Worm (Caenorhabditis elegans) whole organism, L4 larva: Measurements from ENCODE around the gene R03H10.5.

Experiments
- F10B5.3 ChIP-seq: sonication (generic microtip); optimal IDR thresholded peaks from 2 replicates; lab custom pipeline; 2016; ENCODE audit warnings: mild to moderate bottlenecking, missing genetic modification characterization, missing compliant biosample characterization
- F44E2.7 ChIP-seq: fragments of 200-800 bp; sonication (Bioruptor generic); IDR thresholded peaks from 2 replicates; pipeline ENCODE4 v2.1.2; 2022; ENCODE audit warnings: missing genetic modification characterization, missing compliant biosample characterization
- Y105C5A.15 ChIP-seq: fragments of 200-800 bp; sonication (Bioruptor generic); IDR thresholded peaks from 2 replicates; pipeline ENCODE4 v1.3.6; 2022; ENCODE audit warnings: missing genetic modification characterization, missing compliant biosample characterization
- aly-2 ChIP-seq: sonication (generic microtip); optimal IDR thresholded peaks from 2 replicates; lab custom pipeline; 2018; ENCODE audit warnings: missing biosample characterization, missing genetic modification characterization
- attf-4 ChIP-seq: sonication (generic microtip); optimal IDR thresholded peaks from 3 replicates; lab custom pipeline; 2017; ENCODE audit warnings: missing biosample characterization, missing genetic modification characterization
- ceh-62 ChIP-seq: sonication (generic microtip); optimal IDR thresholded peaks from 2 replicates; lab custom pipeline; 2017; ENCODE audit warnings: missing biosample characterization, missing genetic modification characterization
- daf-16 ChIP-seq, 3 experiments: sonication (generic microtip); optimal IDR thresholded peaks; 2 replicates each; lab custom pipeline; 2016 to 2017; ENCODE audit warnings: missing genetic modification characterization in 3 of 3, missing genetic modification reagents in 3 of 3, mild to moderate bottlenecking in 2 of 3, missing compliant biosample characterization in 2 of 3, missing biosample characterization in 1 of 3, moderate library complexity in 1 of 3
- daf-8 ChIP-seq: fragments of 200-800 bp; sonication (Bioruptor generic); IDR thresholded peaks from 2 replicates; pipeline ENCODE4 v1.3.6; 2022; ENCODE audit warnings: missing genetic modification characterization, missing compliant biosample characterization
- dmd-6 ChIP-seq: fragments of 200-800 bp; sonication (Bioruptor generic); IDR thresholded peaks from 2 replicates; pipeline ENCODE4 v1.3.6; 2022; ENCODE audit warnings: missing genetic modification reagents, missing genetic modification characterization, missing compliant biosample characterization
- dve-1 ChIP-seq: sonication (generic microtip); optimal IDR thresholded peaks from 2 replicates; lab custom pipeline; 2017; ENCODE audit warnings: antibody characterized with exemption, mild to moderate bottlenecking, missing genetic modification characterization, missing compliant biosample characterization; ENCODE audit not compliant: insufficient read depth
- hlh-11 ChIP-seq: fragments of 200-800 bp; sonication (Bioruptor generic); optimal IDR thresholded peaks from 2 replicates; lab custom pipeline; 2018; ENCODE audit warnings: mild to moderate bottlenecking, missing genetic modification characterization, missing compliant biosample characterization
- hmg-1.1 ChIP-seq: fragments of 200-800 bp; sonication (Bioruptor generic); IDR thresholded peaks from 2 replicates; pipeline ENCODE4 v1.3.6; 2022; ENCODE audit warnings: missing genetic modification reagents, missing genetic modification characterization, missing compliant biosample characterization
- lin-1 ChIP-seq: fragments of 200-800 bp; sonication (Bioruptor generic); IDR thresholded peaks from 2 replicates; pipeline ENCODE4 v1.3.6; 2022; ENCODE audit warnings: missing genetic modification reagents, missing genetic modification characterization, missing compliant biosample characterization
- lir-3 ChIP-seq: sonication (generic microtip); optimal IDR thresholded peaks from 2 replicates; lab custom pipeline; 2016; ENCODE audit warnings: mild to moderate bottlenecking, missing genetic modification characterization, missing compliant biosample characterization
- mdl-1 ChIP-seq, 2 experiments: fragments of 150-350 bp in 1 of 2; sonication (generic microtip) in 1 of 2; optimal IDR thresholded peaks; 2 replicates each; lab custom pipeline; 2014 to 2017; ENCODE audit warnings: missing biosample characterization in 2 of 2, missing genetic modification characterization in 2 of 2
- mes-2 ChIP-seq: sonication (generic microtip); optimal IDR thresholded peaks from 2 replicates; lab custom pipeline; 2016; ENCODE audit warnings: missing genotype, mild to moderate bottlenecking, missing genetic modification characterization, missing compliant biosample characterization; ENCODE audit not compliant: poor library complexity, severe bottlenecking
- nhr-111 ChIP-seq: fragments of 200-800 bp; sonication (Bioruptor generic); optimal IDR thresholded peaks from 2 replicates; lab custom pipeline; 2018; ENCODE audit warnings: mild to moderate bottlenecking, missing genetic modification characterization, missing compliant biosample characterization
- nhr-25 ChIP-seq: sonication (generic microtip); optimal IDR thresholded peaks from 2 replicates; lab custom pipeline; 2017; ENCODE audit warnings: missing genetic modification characterization, mild to moderate bottlenecking, missing compliant biosample characterization, antibody characterized with exemption, moderate library complexity, borderline replicate concordance; ENCODE audit not compliant: insufficient read depth
- nhr-28 ChIP-seq: fragments of 150-350 bp; optimal IDR thresholded peaks from 2 replicates; lab custom pipeline; 2014; ENCODE audit warnings: missing biosample characterization, missing genetic modification characterization
- nhr-48 ChIP-seq: sonication (generic microtip); optimal IDR thresholded peaks from 2 replicates; lab custom pipeline; 2016; ENCODE audit warnings: mild to moderate bottlenecking, missing genetic modification characterization, missing compliant biosample characterization
- nhr-77 ChIP-seq: fragments of 150-350 bp; optimal IDR thresholded peaks from 2 replicates; lab custom pipeline; 2014; ENCODE audit warnings: missing biosample characterization, missing genetic modification characterization
- pqm-1 ChIP-seq: sonication (generic microtip); optimal IDR thresholded peaks from 2 replicates; lab custom pipeline; 2017; ENCODE audit warnings: missing biosample characterization, missing genetic modification characterization
- saeg-2 ChIP-seq: fragments of 200-800 bp; sonication (Bioruptor generic); IDR thresholded peaks from 2 replicates; pipeline ENCODE4 v1.3.6; 2022; ENCODE audit warnings: missing genetic modification reagents, missing genetic modification characterization, missing compliant biosample characterization
- set-16 ChIP-seq: fragments of 200-800 bp; sonication (Bioruptor generic); IDR thresholded peaks from 2 replicates; pipeline ENCODE4 v1.3.6; 2022; ENCODE audit warnings: missing genetic modification reagents, missing genetic modification characterization, missing compliant biosample characterization
- skn-1 ChIP-seq: fragments of 150-350 bp; optimal IDR thresholded peaks from 2 replicates; lab custom pipeline; 2014; ENCODE audit warnings: missing biosample characterization, missing genetic modification characterization
- snpc-1.2 ChIP-seq: fragments of 200-800 bp; sonication (Bioruptor generic); IDR thresholded peaks from 2 replicates; pipeline ENCODE4 v1.3.6; 2022; ENCODE audit warnings: missing genetic modification reagents, missing genetic modification characterization, missing compliant biosample characterization
- spr-3 ChIP-seq: fragments of 200-800 bp; sonication (Bioruptor generic); optimal IDR thresholded peaks from 2 replicates; lab custom pipeline; 2018; ENCODE audit warnings: mild to moderate bottlenecking, missing genetic modification characterization, missing compliant biosample characterization
- tra-1 ChIP-seq: fragments of 200-800 bp; sonication (Bioruptor generic); IDR thresholded peaks from 2 replicates; pipeline ENCODE4 v1.3.6; 2022; ENCODE audit warnings: missing genetic modification reagents, missing genetic modification characterization, missing compliant biosample characterization
- unc-62 ChIP-seq, 3 experiments: fragments of 150-350 bp in 1 of 3; sonication (generic microtip); optimal IDR thresholded peaks in 2 of 3; peaks in 1 of 3; 1 replicate in 1 of 3; 2 replicates in 2 of 3; lab custom pipeline; 2014 to 2017; ENCODE audit warnings: missing biosample characterization in 3 of 3, missing genetic modification characterization in 3 of 3, missing genetic modification reagents in 3 of 3, missing genotype in 1 of 3
- zag-1 ChIP-seq: fragments of 150-350 bp; optimal IDR thresholded peaks from 2 replicates; lab custom pipeline; 2014; ENCODE audit warnings: missing biosample characterization, missing genetic modification characterization
- zfp-2 ChIP-seq: sonication (generic microtip); optimal IDR thresholded peaks from 2 replicates; lab custom pipeline; 2016; ENCODE audit warnings: mild to moderate bottlenecking, missing genetic modification characterization, missing compliant biosample characterization
- zfp-3 ChIP-seq: fragments of 200-800 bp; sonication (Bioruptor generic); conservative IDR thresholded peaks from 2 replicates; pipeline ENCODE4 v1.3.6; 2022; ENCODE audit warnings: missing genetic modification reagents, missing genetic modification characterization, missing compliant biosample characterization
- zip-11 ChIP-seq: fragments of 200-800 bp; sonication (Bioruptor generic); IDR thresholded peaks from 2 replicates; pipeline ENCODE4 v1.3.6; 2022; ENCODE audit warnings: missing genetic modification characterization, missing compliant biosample characterization
- zip-2 ChIP-seq: fragments of 150-350 bp; optimal IDR thresholded peaks from 2 replicates; lab custom pipeline; 2014; ENCODE audit warnings: missing biosample characterization, missing genetic modification characterization
- ztf-7 ChIP-seq: fragments of 150-350 bp; optimal IDR thresholded peaks from 2 replicates; lab custom pipeline; 2014; ENCODE audit warnings: missing biosample characterization, missing genetic modification characterization

The R03H10.5 gene

DNA sequence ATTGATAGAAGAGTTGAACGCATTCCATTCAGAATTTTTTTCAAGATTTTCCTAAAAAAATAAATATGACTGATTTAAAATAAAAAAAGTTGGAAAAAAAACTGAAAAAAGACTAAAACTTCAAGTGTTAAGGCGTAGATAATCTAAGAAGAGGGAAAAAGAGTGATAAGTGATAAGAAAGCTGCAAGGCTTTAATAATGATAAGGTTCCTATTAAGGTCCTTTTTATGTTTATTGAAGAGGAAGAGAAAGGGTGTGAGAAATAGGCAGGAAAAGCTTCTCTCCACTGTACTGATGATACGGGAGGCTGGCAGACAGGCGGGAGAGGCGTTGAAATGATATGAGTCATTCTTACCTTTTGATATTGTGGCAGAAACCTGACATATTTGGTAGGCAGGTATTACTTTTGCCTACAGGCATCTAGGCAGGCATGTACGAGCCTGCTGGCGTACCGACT is 33.3 kb upstream of the R03H10.5 start, which contains the start of gene mth-1:
mth-1 (minus strand) TSS at position 51 of the 456 bp plus-strand sequence.
- TF ChIP-seq pqm-1 (tag; lab: Kevin White, UChicago) (peak; percentile 68), hlh-11 (tag; lab: Kevin White, UChicago) (peak; percentile 12), snpc-1.2 (GFP tag; lab: Robert Waterston, UW) (no peak), dmd-6 (GFP tag; lab: Robert Waterston, UW) (peak; percentile 29; the same call in 1 of the 2 replicates), Y105C5A.15 (GFP tag; lab: Robert Waterston, UW) (no peak), daf-16 (GFP tag; optimal IDR thresholded peaks at IDR 0.05; lab: Kevin White, UChicago) (no peak), daf-16 (tag; optimal IDR thresholded peaks at IDR 0.05; lab: Kevin White, UChicago) (peak; percentile 42)

DNA sequence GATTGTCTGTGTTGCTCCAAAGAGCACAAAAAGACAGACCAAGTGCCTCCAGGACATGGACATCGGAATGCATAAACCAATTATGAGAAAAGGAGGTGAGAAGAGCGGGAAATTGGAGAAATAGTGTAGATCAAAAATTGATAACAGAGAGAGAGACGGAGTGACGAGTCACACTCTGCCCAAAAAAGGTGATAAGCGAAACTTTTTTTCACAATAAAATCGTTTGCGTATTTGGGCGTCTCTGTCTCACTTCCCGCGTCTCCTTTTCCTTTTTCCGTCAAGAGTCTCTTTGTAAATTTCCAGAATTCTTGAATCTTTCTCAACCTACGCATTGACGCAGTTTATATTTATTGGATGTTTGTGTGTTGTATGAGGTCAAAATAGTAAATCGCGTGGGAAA is 23.7 kb upstream of the R03H10.5 start, which contains the start of gene mth-2:
mth-2 (minus strand) TSS at position 188 of the 400 bp plus-strand sequence.
- peak; percentile 77 for TF ChIP-seq pqm-1 (tag; lab: Kevin White, UChicago)
- TF ChIP-seq lir-3 (tag; lab: Kevin White, UChicago) = no peak
- TF ChIP-seq hlh-11 (tag; lab: Kevin White, UChicago) = peak; percentile 68
- TF ChIP-seq skn-1 (tag; lab: Kevin White, UChicago) = no peak
- TF ChIP-seq nhr-77 = peak; percentile 48
- peak; percentile 53 for TF ChIP-seq dve-1 (tag; lab: Kevin White, UChicago)
- no peak for TF ChIP-seq daf-16 (GFP tag; optimal IDR thresholded peaks at IDR 0.05; lab: Kevin White, UChicago)
- TF ChIP-seq daf-16 (tag; optimal IDR thresholded peaks at IDR 0.05; lab: Kevin White, UChicago) = peak; percentile 58
- peak; percentile 89 for TF ChIP-seq nhr-28 (tag; lab: Kevin White, UChicago)
- no peak for TF ChIP-seq F10B5.3 (tag; lab: Kevin White, UChicago)
- peak in 1 of 2 experiments; percentile 43 for TF ChIP-seq unc-62 (GFP tag; optimal IDR thresholded peaks at IDR 0.05 in 1 of 2; lab: Kevin White, UChicago)
- TF ChIP-seq unc-62 (tag; optimal IDR thresholded peaks at IDR 0.05; lab: Kevin White, UChicago) = no peak
- TF ChIP-seq dmd-6 (GFP tag; lab: Robert Waterston, UW) = peak; percentile 76
- peak; percentile 25; the same call in 1 of the 2 replicates for TF ChIP-seq tra-1
- TF ChIP-seq mes-2 (tag; lab: Kevin White, UChicago) = peak; percentile 18
- no peak for TF ChIP-seq nhr-25 (tag; lab: Kevin White, UChicago)
- TF ChIP-seq, all 104 proteins: peak for 10

DNA sequence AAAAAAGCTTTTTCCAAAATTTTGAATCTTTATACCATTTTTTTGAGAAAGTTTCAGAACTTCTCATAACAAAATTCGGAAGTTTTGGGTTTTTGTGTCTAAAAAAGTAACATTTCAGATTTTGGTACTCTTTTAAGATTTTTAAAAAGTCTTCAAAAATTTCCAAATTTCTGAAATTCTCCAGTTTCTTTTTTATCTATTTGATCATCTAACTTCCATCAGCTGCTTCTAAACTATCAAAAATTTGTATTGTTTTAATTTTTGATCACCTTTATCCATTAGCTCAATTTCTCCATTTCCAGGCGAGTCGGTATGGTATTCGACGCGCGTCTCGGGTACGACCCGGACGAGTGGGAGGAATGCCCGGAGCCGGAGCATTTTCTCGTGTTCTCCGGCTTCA is 16.0 kb upstream of the R03H10.5 start, which contains the start of gene cpna-1:
cpna-1 (plus strand) TSS at position 301 of the 400 bp plus-strand sequence.
- 0 out of 2 replicates have a peak, but pooled peaks have one; percentile 33 for TF ChIP-seq set-16 (GFP tag; lab: Robert Waterston, UW)
- no peak for TF ChIP-seq ztf-7
- no peak for TF ChIP-seq ceh-62

DNA sequence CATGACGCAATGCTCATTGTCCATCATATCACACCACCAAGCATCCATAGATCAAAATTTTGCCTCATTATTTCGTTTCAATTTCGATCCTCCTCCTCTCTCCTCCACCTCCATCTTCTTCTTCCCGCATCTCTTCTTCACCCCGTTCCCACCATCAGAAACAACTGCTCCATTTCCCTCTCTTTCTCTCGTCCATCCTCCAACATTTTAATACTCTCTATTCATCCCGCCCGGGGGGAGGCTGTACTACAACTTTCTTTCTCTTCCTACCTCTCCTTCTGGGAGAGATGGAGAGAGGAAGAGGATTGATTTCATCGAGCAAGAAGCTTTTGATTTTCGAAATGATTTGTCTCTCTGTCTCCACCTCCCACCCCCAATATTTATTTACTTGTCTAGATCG is 13.6 kb upstream of the R03H10.5 start:
- peak; percentile 8 for TF ChIP-seq nhr-28 (tag; lab: Kevin White, UChicago)
- TF ChIP-seq hmg-1.1 (GFP tag; lab: Robert Waterston, UW) = 0 out of 2 replicates have a peak, but pooled peaks have one; percentile 22
- peak in 1 of 2 experiments; percentile 21 for TF ChIP-seq daf-16 (GFP tag; optimal IDR thresholded peaks at IDR 0.05; lab: Kevin White, UChicago)
- no peak for TF ChIP-seq daf-16 (tag; optimal IDR thresholded peaks at IDR 0.05; lab: Kevin White, UChicago)
- TF ChIP-seq spr-3 (GFP tag; lab: Kevin White, UChicago) = no peak

DNA sequence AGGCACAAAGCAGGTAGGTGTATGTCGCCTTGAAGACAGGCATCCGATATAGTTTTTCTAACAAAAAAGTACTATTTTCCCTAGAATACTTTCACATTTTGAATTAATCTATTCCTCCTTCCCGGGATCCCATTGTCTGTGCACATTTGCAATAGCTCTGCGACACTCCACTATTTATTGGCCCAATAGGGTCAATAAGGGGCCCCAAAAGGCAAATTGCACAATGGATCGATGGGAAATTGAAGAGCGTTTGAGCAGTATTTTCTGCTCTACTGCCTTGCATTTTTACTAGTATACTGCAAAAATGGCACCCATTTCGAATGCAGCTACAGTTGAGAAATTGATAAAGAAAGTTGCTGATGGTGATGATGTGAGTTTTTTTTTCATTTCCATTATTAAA is 12.0 kb upstream of the R03H10.5 start, which contains the start of gene R03H10.11:
R03H10.11 (plus strand) TSS at position 301 of the 400 bp plus-strand sequence.
- TF ChIP-seq zip-2 (tag; lab: Kevin White, UChicago) (no peak), zag-1 (tag; lab: Kevin White, UChicago) (no peak), mdl-1 (tag; optimal IDR thresholded peaks at IDR 0.05; lab: Kevin White, UChicago) (no peak), zfp-2 (tag; lab: Kevin White, UChicago) (no peak), saeg-2 (no peak), nhr-111 (no peak), F44E2.7 (GFP tag; lab: Robert Waterston, UW) (no peak), aly-2 (no peak), pqm-1 (tag; lab: Kevin White, UChicago) (no peak), attf-4 (tag; lab: Kevin White, UChicago) (no peak), zip-11 (GFP tag; lab: Robert Waterston, UW) (no peak), daf-8 (no peak), lin-1 (GFP tag; lab: Robert Waterston, UW) (no peak), nhr-48 (tag; lab: Kevin White, UChicago) (no peak), zfp-3 (no peak), ceh-62 (no peak)
